Fruit fly (Drosophila melanogaster): ENCODE measurements around the gene mRpS22.

The mRpS22 gene

DNA sequence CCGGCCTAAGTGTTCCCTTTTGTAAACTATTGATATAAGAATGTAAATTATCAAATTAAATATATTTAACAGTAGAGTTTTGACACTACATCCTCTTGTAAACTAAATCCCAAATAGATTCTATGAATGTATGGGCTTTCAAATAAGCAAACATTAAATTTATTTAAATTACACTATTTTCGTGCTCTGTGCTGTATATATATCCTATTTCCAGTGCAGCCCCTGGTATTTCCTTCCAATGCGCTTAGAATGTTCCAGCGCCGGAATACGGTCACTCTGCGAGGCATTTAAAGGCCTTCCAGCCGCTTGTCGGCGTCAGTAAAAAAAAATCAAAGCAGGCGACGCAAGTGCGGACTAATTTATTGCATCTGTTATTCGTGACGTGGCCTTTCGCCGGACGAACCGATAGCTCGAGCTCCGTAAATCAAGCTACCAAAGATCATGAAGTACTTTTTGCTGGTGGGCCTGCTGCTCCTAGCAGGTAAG lies 31.8 kb downstream of the mRpS22 start, which contains the start of gene Gp93 (continued):
- peak; percentile 21 for TF ChIP-seq Antp (GFP tag; optimal IDR thresholded peaks at IDR 0.05)
- TF ChIP-seq Sox102F (GFP tag; optimal IDR thresholded peaks at IDR 0.05): no peak
- no peak for TF ChIP-seq Doc3 (GFP tag; IDR thresholded peaks at IDR 0.05; ENCODE audit: partially characterized antibody)
- no peak for TF ChIP-seq Doc2 (GFP tag; IDR thresholded peaks at IDR 0.05)
- no peak for TF ChIP-seq CG15011 (GFP tag; optimal IDR thresholded peaks at IDR 0.05)
- TF ChIP-seq yki (optimal IDR thresholded peaks at IDR 0.05): no peak
- TF ChIP-seq CG2120 (GFP tag; optimal IDR thresholded peaks at IDR 0.05): peak; percentile 57
- TF ChIP-seq CTCF (GFP tag; optimal IDR thresholded peaks at IDR 0.05): no peak
- TF ChIP-seq CG7987 (GFP tag; optimal IDR thresholded peaks at IDR 0.05): peak; percentile 37
- TF ChIP-seq CG14860 (GFP tag; IDR thresholded peaks at IDR 0.05; ENCODE audit: partially characterized antibody): no peak
- TF ChIP-seq btn (GFP tag; optimal IDR thresholded peaks at IDR 0.05): no peak
- TF ChIP-seq CG31441 (GFP tag; IDR thresholded peaks at IDR 0.05): no peak; the same call in 1 of the 2 replicates
- TF ChIP-seq Fer3 (tag; optimal IDR thresholded peaks at IDR 0.05): peak; percentile 58
- TF ChIP-seq TFAM (GFP tag; optimal IDR thresholded peaks at IDR 0.05): no peak
- TF ChIP-seq Sry-δ (GFP tag; optimal IDR thresholded peaks at IDR 0.05): no peak
- no peak for TF ChIP-seq CG7745 (tag; optimal IDR thresholded peaks at IDR 0.05)
- peak; percentile 52 for TF ChIP-seq CG9727 (GFP tag; optimal IDR thresholded peaks at IDR 0.05)
- TF ChIP-seq CG31388 (GFP tag; optimal IDR thresholded peaks at IDR 0.05): no peak
- no peak for TF ChIP-seq hbn (GFP tag; IDR thresholded peaks at IDR 0.05; ENCODE audit: partially characterized antibody)
- no peak for TF ChIP-seq CG6254 (GFP tag; optimal IDR thresholded peaks at IDR 0.05)
- peak; percentile 96; the same call in 2 of the 3 replicates for TF ChIP-seq CG34422 (GFP tag; IDR thresholded peaks at IDR 0.05)
- TF ChIP-seq Ada2b (GFP tag; IDR thresholded peaks at IDR 0.05): no peak; the same call in 1 of the 2 replicates
- TF ChIP-seq CG16815 (GFP tag; optimal IDR thresholded peaks at IDR 0.05): peak; percentile 30
- peak; percentile 30 for TF ChIP-seq CG18599 (GFP tag; optimal IDR thresholded peaks at IDR 0.05)
- peak; percentile 30 for TF ChIP-seq lbe (GFP tag; optimal IDR thresholded peaks at IDR 0.05)
- peak; percentile 30; the same call in 1 of the 2 replicates for TF ChIP-seq Scr (GFP tag; IDR thresholded peaks at IDR 0.05; ENCODE audit: partially characterized antibody)
- 0 out of 2 replicates have a peak, but pooled peaks have one; percentile 6 for TF ChIP-seq cas (GFP tag; IDR thresholded peaks at IDR 0.05)
- peak; percentile 31 for TF ChIP-seq CG8388 (GFP tag; optimal IDR thresholded peaks at IDR 0.05)
- peak; percentile 57; the same call in 1 of the 2 replicates for TF ChIP-seq CG42726 (GFP tag; IDR thresholded peaks at IDR 0.05; ENCODE audit: partially characterized antibody)
- TF ChIP-seq disco-r (GFP tag; optimal IDR thresholded peaks at IDR 0.05): no peak
- peak; percentile 47; the same call in 1 of the 2 replicates for TF ChIP-seq CG31224 (GFP tag; IDR thresholded peaks at IDR 0.05)
- no peak for TF ChIP-seq pnt (GFP tag; optimal IDR thresholded peaks at IDR 0.05)
- peak; percentile 35 for TF ChIP-seq CG1603 (tag; optimal IDR thresholded peaks at IDR 0.05)
- TF ChIP-seq grau (tag; optimal IDR thresholded peaks at IDR 0.05): peak; percentile 68
- peak; percentile 95 for TF ChIP-seq sqz (GFP tag; optimal IDR thresholded peaks at IDR 0.05)
- TF ChIP-seq CG17361 (GFP tag; IDR thresholded peaks at IDR 0.05): peak; percentile 85
- peak; percentile 62; the same call in 1 of the 2 replicates for TF ChIP-seq Atf6 (GFP tag; IDR thresholded peaks at IDR 0.05)
- TF ChIP-seq E2f1 (GFP tag; IDR thresholded peaks at IDR 0.05): no peak
- no peak for TF ChIP-seq BEAF-32 (GFP tag; optimal IDR thresholded peaks at IDR 0.05)
- TF ChIP-seq aop (GFP tag; IDR thresholded peaks at IDR 0.05): no peak
- TF ChIP-seq Dfd (GFP tag; optimal IDR thresholded peaks at IDR 0.05): no peak
- peak; percentile 53 for TF ChIP-seq Hsf (GFP tag; optimal IDR thresholded peaks at IDR 0.05)
- peak; percentile 44; the same call in 1 of the 3 replicates for TF ChIP-seq so (GFP tag; IDR thresholded peaks at IDR 0.05)
- TF ChIP-seq CG9932 (GFP tag; IDR thresholded peaks at IDR 0.05): peak; percentile 73
- no peak for TF ChIP-seq grn (GFP tag; optimal IDR thresholded peaks at IDR 0.05)
- TF ChIP-seq Myb (GFP tag; optimal IDR thresholded peaks at IDR 0.05): no peak
- peak; percentile 2 for TF ChIP-seq org-1 (GFP tag; optimal IDR thresholded peaks at IDR 0.05)
- peak; percentile 44 for TF ChIP-seq CG10267 (tag; optimal IDR thresholded peaks at IDR 0.05)
- TF ChIP-seq CG15479 (GFP tag; optimal IDR thresholded peaks at IDR 0.05): no peak
- 0 out of 3 replicates have a peak, but pooled peaks have one; percentile 15 for TF ChIP-seq CG11695 (GFP tag; IDR thresholded peaks at IDR 0.05)
- TF ChIP-seq CG4424 (GFP tag; optimal IDR thresholded peaks at IDR 0.05): peak; percentile 50

All from whole organism, embryonic.